1 fruit fly cellular context compared by ENCODE assay signal in the genomic region with DNA sequence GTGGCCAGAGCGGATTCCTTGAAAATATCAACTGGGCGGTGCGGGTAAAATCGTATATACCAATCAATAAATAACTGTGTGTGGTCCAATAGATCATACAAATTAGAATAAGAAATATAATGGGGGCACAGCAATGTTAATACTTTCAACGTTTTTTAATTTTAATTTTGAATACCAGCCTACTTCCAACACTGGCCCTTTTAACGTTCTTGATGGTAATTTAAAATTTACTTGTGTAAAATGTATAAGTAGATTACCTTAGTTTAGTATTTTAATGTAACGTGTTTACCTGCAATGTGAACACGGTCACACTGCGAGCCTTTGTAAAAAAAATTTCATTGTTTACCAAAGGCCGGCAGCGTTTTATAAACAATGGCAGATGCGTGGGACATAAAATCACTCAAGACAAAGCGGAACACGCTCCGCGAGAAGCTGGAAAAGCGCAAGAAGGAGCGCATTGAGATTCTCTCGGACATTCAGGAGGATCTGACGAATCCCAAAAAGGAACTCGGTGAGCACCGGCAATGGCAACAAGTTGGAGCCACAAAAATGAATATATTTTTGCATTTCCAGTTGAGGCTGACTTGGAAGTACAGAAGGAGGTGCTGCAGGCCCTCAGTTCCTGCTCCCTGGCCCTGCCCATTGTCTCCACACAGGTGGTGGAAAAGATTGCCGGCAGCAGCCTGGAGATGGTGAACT.
TF ChIP-seq lines count a peak whose summit lies in the region.

A gene (minus strand): TSS at position 3 of the 699 bp plus-strand sequence.
A gene (plus strand): TSS at position 333 of the 699 bp plus-strand sequence.

TF ChIP-seq in whole organism, embryonic, 481 proteins besides CTCF, POLR2A, EP300 and RAD21 (continued from another document):
- TF ChIP-seq Scr (GFP tag; IDR thresholded peaks at IDR 0.05; lab: Robert Waterston, UW; ENCODE audit: partially characterized antibody) (peak; percentile 11; the same call in 1 of the 2 replicates), HmgZ (tag; optimal IDR thresholded peaks at IDR 0.05; lab: Kevin White, UChicago) (peak; percentile 35), gem (tag; optimal IDR thresholded peaks at IDR 0.05; lab: Kevin White, UChicago) (peak; percentile 32), ab (GFP tag; optimal IDR thresholded peaks at IDR 0.05; lab: Kevin White, UChicago) (no peak), Dp (GFP tag; optimal IDR thresholded peaks at IDR 0.05; lab: Kevin White, UChicago) (peak; percentile 45), CG3065 (GFP tag; optimal IDR thresholded peaks at IDR 0.05; lab: Kevin White, UChicago) (peak; percentile 7), E2f2 (GFP tag; IDR thresholded peaks at IDR 0.05; lab: Robert Waterston, UW) (peak; percentile 56), Nf-YB (GFP tag; optimal IDR thresholded peaks at IDR 0.05; lab: Kevin White, UChicago) (peak; percentile 23), nmo (GFP tag; optimal IDR thresholded peaks at IDR 0.05; lab: Kevin White, UChicago) (peak; percentile 60), maf-S (GFP tag; optimal IDR thresholded peaks at IDR 0.05; lab: Kevin White, UChicago) (peak; percentile 36), dimm (GFP tag; IDR thresholded peaks at IDR 0.05; lab: Robert Waterston, UW) (no peak), Hmr (GFP tag; optimal IDR thresholded peaks at IDR 0.05; lab: Kevin White, UChicago) (peak; percentile 56), amos (GFP tag; IDR thresholded peaks at IDR 0.05; lab: Robert Waterston, UW; ENCODE audit: partially characterized antibody) (peak; percentile 35), sens (GFP tag; lab: Kevin White, UChicago) (peak; percentile 83), CoRest (tag; optimal IDR thresholded peaks at IDR 0.05; lab: Kevin White, UChicago) (peak; percentile 41), Sry-δ (GFP tag; optimal IDR thresholded peaks at IDR 0.05; lab: Kevin White, UChicago) (peak; percentile 37), ara (GFP tag; IDR thresholded peaks at IDR 0.05; lab: Robert Waterston, UW) (0 out of 2 replicates have a peak, but pooled peaks have one; percentile 17), tx (GFP tag; optimal IDR thresholded peaks at IDR 0.05; lab: Kevin White, UChicago) (no peak), Abd-B (GFP tag; optimal IDR thresholded peaks at IDR 0.05; lab: Kevin White, UChicago) (peak; percentile 20), CG4424 (GFP tag; optimal IDR thresholded peaks at IDR 0.05; lab: Kevin White, UChicago) (peak; percentile 25), Dll (GFP tag; IDR thresholded peaks at IDR 0.05; lab: Robert Waterston, UW; ENCODE audit: partially characterized antibody) (no peak), vvl (GFP tag; IDR thresholded peaks at IDR 0.05; lab: Robert Waterston, UW) (peak; percentile 42; the same call in 1 of the 2 replicates), Max (GFP tag; optimal IDR thresholded peaks at IDR 0.05; lab: Kevin White, UChicago) (peak; percentile 46), Stat92E (GFP tag; optimal IDR thresholded peaks at IDR 0.05; lab: Kevin White, UChicago) (peak in 1 of 3 experiments; percentile 47), CG8924 (tag; optimal IDR thresholded peaks at IDR 0.05; lab: Kevin White, UChicago) (peak; percentile 37), Pdp1 (GFP tag; optimal IDR thresholded peaks at IDR 0.05; lab: Kevin White, UChicago) (peak; percentile 2 to 32), CG17359 (tag; optimal IDR thresholded peaks at IDR 0.05; lab: Kevin White, UChicago) (peak; percentile 23), Meics (GFP tag; optimal IDR thresholded peaks at IDR 0.05; lab: Kevin White, UChicago) (no peak), insv (GFP tag; optimal IDR thresholded peaks at IDR 0.05; lab: Kevin White, UChicago) (peak in 1 of 2 experiments; percentile 22), Med (GFP tag; lab: Kevin White, UChicago) (peak; percentile 81), CG12391 (tag; optimal IDR thresholded peaks at IDR 0.05; lab: Kevin White, UChicago) (peak; percentile 50), Ssrp (tag; optimal IDR thresholded peaks at IDR 0.05; lab: Kevin White, UChicago) (no peak), hkb (optimal IDR thresholded peaks at IDR 0.05; lab: Kevin White, UChicago) (peak; percentile 32), hkb (GFP tag; IDR thresholded peaks at IDR 0.05; lab: Robert Waterston, UW) (no peak), prd (optimal IDR thresholded peaks at IDR 0.05; lab: Kevin White, UChicago) (no peak), prd (GFP tag; IDR thresholded peaks at IDR 0.05; lab: Robert Waterston, UW) (no peak), CG6689 (GFP tag; IDR thresholded peaks at IDR 0.05; lab: Robert Waterston, UW) (0 out of 2 replicates have a peak, but pooled peaks have one; percentile 4), trem (tag; optimal IDR thresholded peaks at IDR 0.05; lab: Kevin White, UChicago) (peak; percentile 73), CG12659 (GFP tag; optimal IDR thresholded peaks at IDR 0.05; lab: Kevin White, UChicago) (peak; percentile 83), sob (GFP tag; IDR thresholded peaks at IDR 0.05; lab: Robert Waterston, UW) (0 out of 2 replicates have a peak, but pooled peaks have one; percentile 47), pho (GFP tag; optimal IDR thresholded peaks at IDR 0.05; lab: Kevin White, UChicago) (peak; percentile 14), CG18262 (tag; optimal IDR thresholded peaks at IDR 0.05; lab: Kevin White, UChicago) (no peak), Taf1 (GFP tag; IDR thresholded peaks at IDR 0.05; lab: Robert Waterston, UW) (no peak), Nf-YC (tag; optimal IDR thresholded peaks at IDR 0.05; lab: Kevin White, UChicago) (peak; percentile 27), CG30020 (tag; optimal IDR thresholded peaks at IDR 0.05; lab: Kevin White, UChicago) (peak; percentile 37), kah (GFP tag; optimal IDR thresholded peaks at IDR 0.05; lab: Kevin White, UChicago) (peak; percentile 18), CG17829 (tag; optimal IDR thresholded peaks at IDR 0.05; lab: Kevin White, UChicago) (peak; percentile 36), sna (GFP tag; IDR thresholded peaks at IDR 0.05; lab: Robert Waterston, UW; ENCODE audit: partially characterized antibody) (0 out of 2 replicates have a peak, but pooled peaks have one; percentile 11), CG9437 (GFP tag; optimal IDR thresholded peaks at IDR 0.05; lab: Kevin White, UChicago) (no peak), phol (tag; optimal IDR thresholded peaks at IDR 0.05; lab: Kevin White, UChicago) (peak; percentile 56), CG32772 (GFP tag; IDR thresholded peaks at IDR 0.05; lab: Robert Waterston, UW) (peak; percentile 59), Tbp (GFP tag; optimal IDR thresholded peaks at IDR 0.05; lab: Kevin White, UChicago) (peak; percentile 62), CG7839 (tag; optimal IDR thresholded peaks at IDR 0.05; lab: Kevin White, UChicago) (peak; percentile 10), gro (GFP tag; optimal IDR thresholded peaks at IDR 0.05; lab: Kevin White, UChicago) (peak; percentile 22), CG11696 (GFP tag; IDR thresholded peaks at IDR 0.05; lab: Robert Waterston, UW) (no peak), onecut (GFP tag; IDR thresholded peaks at IDR 0.05; lab: Robert Waterston, UW) (peak; percentile 21; the same call in 1 of the 2 replicates), tin (GFP tag; optimal IDR thresholded peaks at IDR 0.05; lab: Kevin White, UChicago) (no peak), bcd (GFP tag; optimal IDR thresholded peaks at IDR 0.05; lab: Kevin White, UChicago) (peak; percentile 2), Ets65A (GFP tag; lab: Kevin White, UChicago) (peak; percentile 88), CHES-1-like (GFP tag; optimal IDR thresholded peaks at IDR 0.05; lab: Kevin White, UChicago) (peak; percentile 65), D (optimal IDR thresholded peaks at IDR 0.05; lab: Kevin White, UChicago) (no peak), D (GFP tag; optimal IDR thresholded peaks at IDR 0.05; lab: Kevin White, UChicago) (peak; percentile 35), CG2120 (GFP tag; optimal IDR thresholded peaks at IDR 0.05; lab: Kevin White, UChicago) (peak; percentile 30)
